Fruit fly (Drosophila melanogaster) whole organism, embryonic: ENCODE results near the gene CG8369.
A peak's percentile ranks its signal among the peaks of the same experiment; 100 is the strongest.

Experiments used
- Awh ChIP-seq: fragments of 200-800 bp; sonication (Bioruptor generic); IDR thresholded peaks from 2 replicates; pipeline ENCODE4, ENCODE4 v1.3.6; 2022; ENCODE audit warnings: missing biosample characterization, missing genetic modification characterization
- Bgb ChIP-seq: fragments of 200-800 bp; sonication (Bioruptor generic); IDR thresholded peaks from 2 replicates; pipeline ENCODE4 v1.3.6; 2022; ENCODE audit warnings: missing biosample characterization, missing genetic modification characterization; ENCODE audit not compliant: partially characterized antibody
- Blimp-1 ChIP-seq: fragments of 200-800 bp; sonication (Bioruptor generic); optimal IDR thresholded peaks from 3 replicates; lab custom pipeline; 2018; ENCODE audit warnings: missing biosample characterization, missing genetic modification characterization, mild to moderate bottlenecking, moderate library complexity, missing genetic modification reagents
- CG10321 ChIP-seq: fragments of 200-800 bp; sonication (Bioruptor generic); IDR thresholded peaks from 2 replicates; pipeline ENCODE4 v1.3.6; 2022; ENCODE audit warnings: missing biosample characterization, missing genetic modification characterization
- CG11504 ChIP-seq: fragments of 200-800 bp; sonication (Bioruptor generic); optimal IDR thresholded peaks from 3 replicates; lab custom pipeline; 2019; ENCODE audit warnings: missing biosample characterization, mild to moderate bottlenecking, missing genetic modification characterization, moderate library complexity
- CG11560 ChIP-seq: fragments of 200-800 bp; sonication (Bioruptor generic); IDR thresholded peaks from 3 replicates; pipeline ENCODE4 v1.3.6; 2022; ENCODE audit warnings: missing biosample characterization, missing genetic modification characterization
- CG13894 ChIP-seq: fragments of 200-800 bp; sonication (Bioruptor generic); optimal IDR thresholded peaks from 3 replicates; lab custom pipeline; 2018; ENCODE audit warnings: missing biosample characterization, mild to moderate bottlenecking, missing genetic modification characterization, moderate library complexity
- CG17568 ChIP-seq: fragments of 200-800 bp; sonication (Bioruptor generic); optimal IDR thresholded peaks from 2 replicates; lab custom pipeline; 2018; ENCODE audit warnings: missing biosample characterization, mild to moderate bottlenecking, missing genetic modification characterization, moderate library complexity
- CG31441 ChIP-seq: fragments of 200-800 bp; sonication (Bioruptor generic); IDR thresholded peaks from 2 replicates; pipeline ENCODE4 v1.3.6; 2022; ENCODE audit warnings: missing biosample characterization, missing genetic modification characterization
- CG3838 ChIP-seq: fragments of 200-800 bp; sonication (Bioruptor generic); optimal IDR thresholded peaks from 3 replicates; lab custom pipeline; 2016; ENCODE audit warnings: missing biosample characterization, missing genetic modification characterization
- CG4617 ChIP-seq: fragments of 200-800 bp; sonication (Bioruptor generic); optimal IDR thresholded peaks from 3 replicates; lab custom pipeline; 2016; ENCODE audit warnings: missing biosample characterization, missing genetic modification characterization, borderline replicate concordance
- CG6175 ChIP-seq: fragments of 200-800 bp; sonication (Bioruptor generic); IDR thresholded peaks from 3 replicates; pipeline ENCODE4 v1.3.6; 2022; ENCODE audit warnings: missing biosample characterization, missing genetic modification characterization
- CG7745 ChIP-seq: fragments of 200-800 bp; sonication (Bioruptor generic); optimal IDR thresholded peaks from 2 replicates; lab custom pipeline; 2018; ENCODE audit warnings: missing biosample characterization, mild to moderate bottlenecking, missing genetic modification characterization, moderate library complexity
- CG7786 ChIP-seq: fragments of 200-800 bp; sonication (Bioruptor generic); optimal IDR thresholded peaks from 2 replicates; lab custom pipeline; 2016; ENCODE audit warnings: missing biosample characterization, missing genetic modification characterization
- CG8089 ChIP-seq: fragments of 200-800 bp; sonication (Bioruptor generic); optimal IDR thresholded peaks from 3 replicates; lab custom pipeline; 2016; ENCODE audit warnings: missing biosample characterization, missing genetic modification characterization
- CG9437 ChIP-seq: fragments of 200-800 bp; sonication (Bioruptor generic); optimal IDR thresholded peaks from 2 replicates; lab custom pipeline; 2018; ENCODE audit warnings: missing biosample characterization, mild to moderate bottlenecking, missing genetic modification characterization
- CG9609 ChIP-seq: fragments of 200-800 bp; sonication (Bioruptor generic); optimal IDR thresholded peaks from 3 replicates; lab custom pipeline; 2016; ENCODE audit warnings: missing biosample characterization, missing genetic modification characterization
- CkIIα-i1 ChIP-seq: fragments of 200-800 bp; sonication (Bioruptor generic); IDR thresholded peaks from 2 replicates; pipeline ENCODE4 v1.3.6; 2022; ENCODE audit warnings: missing biosample characterization, missing genetic modification characterization
- Deaf1 ChIP-seq: fragments of 200-800 bp; optimal IDR thresholded peaks from 3 replicates; lab custom pipeline; 2019; ENCODE audit warnings: missing biosample characterization, mild to moderate bottlenecking, missing genetic modification characterization, moderate library complexity
- Fer3 ChIP-seq: fragments of 200-800 bp; sonication (Bioruptor generic); optimal IDR thresholded peaks from 2 replicates; lab custom pipeline; 2018; ENCODE audit warnings: missing biosample characterization, mild to moderate bottlenecking, missing genetic modification characterization, moderate library complexity
- HHEX ChIP-seq: fragments of 200-800 bp; sonication (Bioruptor generic); optimal IDR thresholded peaks from 3 replicates; lab custom pipeline; 2017; ENCODE audit warnings: missing biosample characterization, mild to moderate bottlenecking, missing genetic modification characterization, missing genetic modification reagents
- Hey ChIP-seq: fragments of 200-800 bp; sonication (Bioruptor generic); optimal IDR thresholded peaks from 3 replicates; lab custom pipeline; 2018; ENCODE audit warnings: missing biosample characterization, mild to moderate bottlenecking, missing genetic modification characterization
- Hmx ChIP-seq: fragments of 200-800 bp; sonication (Bioruptor generic); optimal IDR thresholded peaks from 2 replicates; lab custom pipeline; 2016; ENCODE audit warnings: missing biosample characterization, missing genetic modification characterization
- Hsf ChIP-seq: fragments of 200-800 bp; sonication (Bioruptor generic); optimal IDR thresholded peaks from 3 replicates; lab custom pipeline; 2016; ENCODE audit warnings: missing biosample characterization, missing genetic modification characterization
- Med ChIP-seq: fragments of 200-800 bp; sonication (Bioruptor generic); peaks from one replicate; lab custom pipeline; 2016; ENCODE audit warnings: missing biosample characterization, missing genetic modification characterization, mild to moderate bottlenecking, inconsistent platforms, moderate library complexity
- NC2β ChIP-seq: fragments of 200-800 bp; sonication (Bioruptor generic); optimal IDR thresholded peaks from 2 replicates; lab custom pipeline; 2016; ENCODE audit warnings: missing biosample characterization, missing genetic modification characterization
- Nf-YC ChIP-seq: fragments of 200-800 bp; optimal IDR thresholded peaks from 3 replicates; lab custom pipeline; 2019; ENCODE audit warnings: missing biosample characterization, mild to moderate bottlenecking, missing genetic modification characterization, moderate library complexity
- Opbp ChIP-seq: fragments of 200-800 bp; sonication (Bioruptor generic); IDR thresholded peaks from 3 replicates; pipeline ENCODE4 v1.3.6; 2022; ENCODE audit warnings: missing biosample characterization, missing genetic modification characterization; ENCODE audit not compliant: partially characterized antibody
- Pdp1 ChIP-seq, 2 experiments: fragments of 200-800 bp; sonication (Bioruptor generic); optimal IDR thresholded peaks; 3 replicates each; lab custom pipeline; 2016; ENCODE audit warnings: missing biosample characterization in 2 of 2, missing genetic modification characterization in 2 of 2, mild to moderate bottlenecking in 1 of 2, moderate library complexity in 1 of 2
- Ptx1 ChIP-seq: fragments of 200-800 bp; sonication (Bioruptor generic); IDR thresholded peaks from 2 replicates; pipeline ENCODE4 v1.3.6; 2022; ENCODE audit warnings: missing biosample characterization, missing genetic modification characterization
- Side ChIP-seq: fragments of 200-800 bp; sonication (Bioruptor generic); optimal IDR thresholded peaks from 2 replicates; lab custom pipeline; 2016; ENCODE audit warnings: missing biosample characterization, missing genetic modification characterization
- ab ChIP-seq: fragments of 200-800 bp; sonication (Bioruptor generic); optimal IDR thresholded peaks from 2 replicates; lab custom pipeline; 2016; ENCODE audit warnings: missing biosample characterization, missing genetic modification characterization
- ara ChIP-seq: fragments of 200-800 bp; sonication (Bioruptor generic); IDR thresholded peaks from 2 replicates; pipeline ENCODE4 v1.3.6; 2022; ENCODE audit warnings: missing biosample characterization, missing genetic modification characterization
- cwo ChIP-seq: fragments of 200-800 bp; sonication (Bioruptor generic); optimal IDR thresholded peaks from 3 replicates; lab custom pipeline; 2017; ENCODE audit warnings: missing biosample characterization, missing genetic modification characterization, mild to moderate bottlenecking, moderate library complexity, missing genetic modification reagents
- da ChIP-seq: fragments of 200-800 bp; sonication (Bioruptor generic); optimal IDR thresholded peaks from 2 replicates; lab custom pipeline; 2016; ENCODE audit warnings: missing biosample characterization, missing genetic modification characterization
- disco-r ChIP-seq: fragments of 200-800 bp; sonication (Bioruptor generic); optimal IDR thresholded peaks from 2 replicates; lab custom pipeline; 2016; ENCODE audit warnings: missing biosample characterization, missing genetic modification characterization
- dmrt99B ChIP-seq: fragments of 200-800 bp; sonication (Bioruptor generic); optimal IDR thresholded peaks from 2 replicates; lab custom pipeline; 2018; ENCODE audit warnings: missing biosample characterization, mild to moderate bottlenecking, missing genetic modification characterization, moderate library complexity
- dpn ChIP-seq, 2 experiments: fragments of 200-800 bp; sonication (Bioruptor generic); optimal IDR thresholded peaks; 3 replicates each; lab custom pipeline; 2016; ENCODE audit warnings: missing biosample characterization in 2 of 2, missing genetic modification characterization in 2 of 2
- ems ChIP-seq: fragments of 200-800 bp; sonication (Bioruptor generic); optimal IDR thresholded peaks from 3 replicates; lab custom pipeline; 2016; ENCODE audit warnings: missing biosample characterization, missing genetic modification characterization
- fd96Cb ChIP-seq: fragments of 200-800 bp; sonication (Bioruptor generic); optimal IDR thresholded peaks from 2 replicates; lab custom pipeline; 2018; ENCODE audit warnings: missing biosample characterization, mild to moderate bottlenecking, missing genetic modification characterization, moderate library complexity
- fru ChIP-seq: fragments of >200 bp; optimal IDR thresholded peaks from 2 replicates; lab custom pipeline; 2017
- gro ChIP-seq: fragments of 200-800 bp; sonication (Bioruptor generic); optimal IDR thresholded peaks from 2 replicates; lab custom pipeline; 2016; ENCODE audit warnings: missing biosample characterization, missing genetic modification characterization
- kni ChIP-seq: fragments of 200-800 bp; sonication (Bioruptor generic); optimal IDR thresholded peaks from 3 replicates; lab custom pipeline; 2017; ENCODE audit warnings: mild to moderate bottlenecking, missing biosample characterization, missing genetic modification reagents, missing genetic modification characterization
- lbe ChIP-seq: fragments of 200-800 bp; sonication (Bioruptor generic); optimal IDR thresholded peaks from 2 replicates; lab custom pipeline; 2016; ENCODE audit warnings: missing biosample characterization, mild to moderate bottlenecking, missing genetic modification characterization
- lmd ChIP-seq: fragments of 200-800 bp; sonication (Bioruptor generic); IDR thresholded peaks from 2 replicates; pipeline ENCODE4 v1.3.6; 2022; ENCODE audit warnings: missing biosample characterization, missing genetic modification characterization
- mld ChIP-seq: fragments of 200-800 bp; sonication (Bioruptor generic); IDR thresholded peaks from 3 replicates; pipeline ENCODE4 v1.3.6; 2022; ENCODE audit warnings: missing biosample characterization, missing genetic modification characterization; ENCODE audit not compliant: partially characterized antibody
- oc ChIP-seq: fragments of 200-800 bp; sonication (Bioruptor generic); optimal IDR thresholded peaks from 2 replicates; lab custom pipeline; 2018; ENCODE audit warnings: missing biosample characterization, mild to moderate bottlenecking, missing genetic modification characterization, moderate library complexity
- pros ChIP-seq: fragments of 200-800 bp; sonication (Bioruptor generic); optimal IDR thresholded peaks from 3 replicates; lab custom pipeline; 2019; ENCODE audit warnings: missing biosample characterization, mild to moderate bottlenecking, missing genetic modification characterization, moderate library complexity
- vvl ChIP-seq: fragments of 200-800 bp; sonication (Bioruptor generic); IDR thresholded peaks from 2 replicates; pipeline ENCODE4 v1.3.6; 2022; ENCODE audit warnings: missing biosample characterization, missing genetic modification characterization
- wek ChIP-seq: fragments of 200-800 bp; sonication (Bioruptor generic); optimal IDR thresholded peaks from 3 replicates; lab custom pipeline; 2018; ENCODE audit warnings: missing biosample characterization, mild to moderate bottlenecking, missing genetic modification characterization, moderate library complexity

The CG8369 gene

dm6 chr3R:8787538-8788282 is 34.1 kb upstream of the CG8369 start:
- TF ChIP-seq CG3838 (GFP tag; lab: Kevin White, UChicago) (no peak), CG11560 (tag; lab: Robert Waterston, UW) (no peak), CG7786 (GFP tag; lab: Kevin White, UChicago) (no peak), Blimp-1 (GFP tag; lab: Kevin White, UChicago) (peak; percentile 64), CG31441 (GFP tag; lab: Robert Waterston, UW) (peak; percentile 52; the same call in 1 of the 2 replicates), wek (GFP tag; lab: Kevin White, UChicago) (no peak), CkIIα-i1 (no peak), HHEX (GFP tag; lab: Kevin White, UChicago) (no peak), ab (no peak), CG17568 (no peak), lmd (GFP tag; lab: Robert Waterston, UW) (no peak), gro (no peak), mld (GFP tag; lab: Robert Waterston, UW) (no peak), disco-r (GFP tag; lab: Kevin White, UChicago) (no peak), CG10321 (GFP tag; lab: Robert Waterston, UW) (no peak), fd96Cb (peak; percentile 23), ara (GFP tag; lab: Robert Waterston, UW) (no peak), fru (lab: Kevin White, UChicago) (no peak), CG8089 (GFP tag; lab: Kevin White, UChicago) (no peak), dpn (GFP tag; optimal IDR thresholded peaks at IDR 0.05; lab: Kevin White, UChicago) (no peak), Hmx (GFP tag; lab: Kevin White, UChicago) (no peak), Side (no peak), ems (no peak), CG11504 (peak; percentile 57), Deaf1 (tag; lab: Kevin White, UChicago) (no peak), Bgb (GFP tag; lab: Robert Waterston, UW) (no peak), Awh (GFP tag; lab: Robert Waterston, UW) (0 out of 2 replicates have a peak, but pooled peaks have one; percentile 22), vvl (GFP tag; lab: Robert Waterston, UW) (peak; percentile 64; the same call in 1 of the 2 replicates), lbe (GFP tag; lab: Kevin White, UChicago) (no peak), CG13894 (no peak), Ptx1 (GFP tag; lab: Robert Waterston, UW) (no peak), Med (GFP tag; lab: Kevin White, UChicago) (peak; percentile 49), CG7745 (no peak), CG6175 (GFP tag; lab: Robert Waterston, UW) (0 out of 3 replicates have a peak, but pooled peaks have one; percentile 7), kni (GFP tag; lab: Kevin White, UChicago) (peak; percentile 1), da (GFP tag; lab: Kevin White, UChicago) (no peak), NC2β (no peak), Fer3 (tag; lab: Kevin White, UChicago) (no peak), Opbp (GFP tag; lab: Robert Waterston, UW) (no peak), dmrt99B (tag; lab: Kevin White, UChicago) (peak; percentile 30), Pdp1 (GFP tag; optimal IDR thresholded peaks at IDR 0.05; lab: Kevin White, UChicago) (peak in 1 of 2 experiments; percentile 58), Hsf (GFP tag; lab: Kevin White, UChicago) (no peak), Hey (tag; lab: Kevin White, UChicago) (no peak), pros (GFP tag; lab: Kevin White, UChicago) (no peak), oc (tag; lab: Kevin White, UChicago) (peak; percentile 59), CG4617 (GFP tag; lab: Kevin White, UChicago) (no peak), Nf-YC (no peak), CG9437 (GFP tag; lab: Kevin White, UChicago) (no peak), CG9609 (GFP tag; lab: Kevin White, UChicago) (no peak), cwo (GFP tag; lab: Kevin White, UChicago) (no peak)
